Worm (Caenorhabditis elegans) whole organism, L4/young adult: ENCODE measurements around the gene pept-2.

ENCODE experiments used
- W03F9.2 ChIP-seq: fragments of 150-350 bp; optimal IDR thresholded peaks from 2 replicates; lab custom pipeline; 2014; ENCODE audit warnings: missing biosample characterization, missing genetic modification characterization
- dao-5 ChIP-seq: sonication (generic microtip); optimal IDR thresholded peaks from 2 replicates; lab custom pipeline; 2016; ENCODE audit warnings: missing genotype, missing genetic modification characterization, moderate library complexity, missing compliant biosample characterization
- him-1 ChIP-seq: sonication (generic microtip); optimal IDR thresholded peaks from 2 replicates; lab custom pipeline; 2016; ENCODE audit warnings: missing genotype, missing genetic modification reagents, missing genetic modification characterization, missing compliant biosample characterization

- no peak for TF ChIP-seq him-1
- TF ChIP-seq W03F9.2, result no peak
- no peak for TF ChIP-seq dao-5 (tag; lab: Kevin White, UChicago)
These were observed 19.2 kb upstream of the pept-2 start for ce11 chrIV:10771296-10771695.
